Worm (Caenorhabditis elegans): ENCODE results near the gene F58E2.4.

DNA sequence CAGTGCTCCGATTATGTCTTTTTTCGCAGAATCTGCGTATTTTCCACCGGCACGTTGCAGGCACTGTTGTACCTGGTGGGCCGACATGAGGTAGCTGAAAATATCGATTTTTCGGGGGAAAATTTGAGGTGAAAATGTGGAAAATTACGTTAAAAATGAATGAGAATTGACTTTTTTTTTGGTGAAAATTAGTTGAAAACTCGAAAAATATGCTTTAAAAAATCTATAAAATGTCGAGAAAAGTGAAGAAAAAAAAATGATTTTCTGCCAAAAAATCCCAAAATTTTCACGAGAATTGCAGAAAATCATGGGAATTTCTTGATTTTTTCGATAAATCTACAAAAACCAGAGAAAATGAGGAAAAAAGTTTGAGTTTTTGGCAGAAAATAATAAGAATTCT, 51.3 kb downstream of the F58E2.4 start, which contains the start of gene tsg-101:
- TF ChIP-seq ama-1 (optimal IDR thresholded peaks at IDR 0.05) (no peak), tbx-11 (GFP tag; IDR thresholded peaks at IDR 0.05) (no peak), tra-4 (tag; optimal IDR thresholded peaks at IDR 0.05) (no peak), tbx-37 (GFP tag; conservative IDR thresholded peaks at IDR 0.05) (no peak), hmg-4 (GFP tag; optimal IDR thresholded peaks at IDR 0.05) (no peak), aly-1 (tag; optimal IDR thresholded peaks at IDR 0.05) (no peak), hmbx-1 (tag; optimal IDR thresholded peaks at IDR 0.05) (no peak), scrt-1 (GFP tag; IDR thresholded peaks at IDR 0.05) (no peak), F13C5.2 (tag; optimal IDR thresholded peaks at IDR 0.05) (no peak), flt-1 (GFP tag; IDR thresholded peaks at IDR 0.05) (no peak)
